Worm (Caenorhabditis elegans) whole organism, L4/young adult: ENCODE results near the gene ZK856.19.

ENCODE experiments used
- W03F9.2 ChIP-seq: fragments of 150-350 bp; optimal IDR thresholded peaks from 2 replicates; lab custom pipeline; 2014; ENCODE audit warnings: missing biosample characterization, missing genetic modification characterization
- dao-5 ChIP-seq: sonication (generic microtip); optimal IDR thresholded peaks from 2 replicates; lab custom pipeline; 2016; ENCODE audit warnings: missing genotype, missing genetic modification characterization, moderate library complexity, missing compliant biosample characterization
- him-1 ChIP-seq: sonication (generic microtip); optimal IDR thresholded peaks from 2 replicates; lab custom pipeline; 2016; ENCODE audit warnings: missing genotype, missing genetic modification reagents, missing genetic modification characterization, missing compliant biosample characterization

The ZK856.19 gene

ce11 chrV:10204863-10205338 lies at the start of gene ZK856.19, which contains the start of gene ZK856.11:
Gene ZK856.19, minus strand, starts transcription at chrV:10204913.
Gene ZK856.11, minus strand, starts transcription at chrV:10204938.
- TF ChIP-seq dao-5 (tag; lab: Kevin White, UChicago): no peak
- TF ChIP-seq W03F9.2 (tag; lab: Kevin White, UChicago): peak; percentile 58

ce11 chrV:10252682-10253081 lies 48.0 kb upstream of the ZK856.19 start:
- TF ChIP-seq dao-5 (tag; lab: Kevin White, UChicago) (no peak), W03F9.2 (tag; lab: Kevin White, UChicago) (no peak), him-1 (no peak)

- TF ChIP-seq W03F9.2 (tag; lab: Kevin White, UChicago) (no peak), him-1 (no peak), dao-5 (tag; lab: Kevin White, UChicago) (no peak)
These were observed 44.8 kb upstream of the ZK856.19 start for ce11 chrV:10249515-10249914.

ce11 chrV:10248255-10248979 lies 43.7 kb upstream of the ZK856.19 start, which contains the start of gene akt-1:
Gene akt-1, plus strand, starts transcription at chrV:10248905.
- TF ChIP-seq W03F9.2 (tag; lab: Kevin White, UChicago): no peak
- no peak for TF ChIP-seq dao-5 (tag; lab: Kevin White, UChicago)
- TF ChIP-seq him-1: no peak

ce11 chrV:10247673-10248239 lies 43.0 kb upstream of the ZK856.19 start:
- TF ChIP-seq him-1 (no peak), dao-5 (tag; lab: Kevin White, UChicago) (no peak), W03F9.2 (tag; lab: Kevin White, UChicago) (no peak)

- no peak for TF ChIP-seq him-1
- TF ChIP-seq dao-5 (tag; lab: Kevin White, UChicago): no peak
- no peak for TF ChIP-seq W03F9.2 (tag; lab: Kevin White, UChicago)
These were observed 42.3 kb upstream of the ZK856.19 start for ce11 chrV:10246967-10247366.

- TF ChIP-seq W03F9.2 (tag; lab: Kevin White, UChicago): no peak
- no peak for TF ChIP-seq him-1
These were observed 41.8 kb upstream of the ZK856.19 start for ce11 chrV:10246443-10246885.

- TF ChIP-seq dao-5 (tag; lab: Kevin White, UChicago): no peak
- no peak for TF ChIP-seq him-1
- TF ChIP-seq W03F9.2 (tag; lab: Kevin White, UChicago): no peak
These were observed 40.9 kb upstream of the ZK856.19 start for ce11 chrV:10245615-10246014.

- no peak for TF ChIP-seq him-1
- no peak for TF ChIP-seq W03F9.2 (tag; lab: Kevin White, UChicago)
- no peak for TF ChIP-seq dao-5 (tag; lab: Kevin White, UChicago)
These were observed 39.5 kb upstream of the ZK856.19 start for ce11 chrV:10244018-10244720.

ce11 chrV:10243105-10243504 lies 38.4 kb upstream of the ZK856.19 start, which contains the start of gene C12D8.9:
Gene C12D8.9, minus strand, starts transcription at chrV:10243205.
- no peak for TF ChIP-seq W03F9.2 (tag; lab: Kevin White, UChicago)
- no peak for TF ChIP-seq him-1
- no peak for TF ChIP-seq dao-5 (tag; lab: Kevin White, UChicago)

- no peak for TF ChIP-seq W03F9.2 (tag; lab: Kevin White, UChicago)
- no peak for TF ChIP-seq dao-5 (tag; lab: Kevin White, UChicago)
- no peak for TF ChIP-seq him-1
These were observed 36.5 kb upstream of the ZK856.19 start, which contains the start of the genes C12D8.21 and col-148 for ce11 chrV:10241121-10241803. Gene C12D8.21, minus strand, starts transcription at chrV:10241188. Gene col-148, plus strand, starts transcription at chrV:10241753.

- no peak for TF ChIP-seq W03F9.2 (tag; lab: Kevin White, UChicago)
- TF ChIP-seq dao-5 (tag; lab: Kevin White, UChicago): no peak
- TF ChIP-seq him-1: no peak
These were observed 35.1 kb upstream of the ZK856.19 start, which contains the start of gene fipr-8 for ce11 chrV:10239861-10240260. Gene fipr-8, minus strand, starts transcription at chrV:10239961.

ce11 chrV:10238665-10239064 lies 34.0 kb upstream of the ZK856.19 start, which contains the start of gene fubl-1:
Gene fubl-1, minus strand, starts transcription at chrV:10238866.
- TF ChIP-seq him-1 (no peak), dao-5 (tag; lab: Kevin White, UChicago) (no peak), W03F9.2 (tag; lab: Kevin White, UChicago) (no peak)
